Fruit fly (Drosophila melanogaster) whole organism, embryonic: Measurements from ENCODE around the gene Tehao.

ENCODE experiments used
- Abd-B ChIP-seq: fragments of 200-800 bp; sonication (Bioruptor generic); optimal IDR thresholded peaks from 2 replicates; lab custom pipeline; 2018; ENCODE audit warnings: missing biosample characterization, mild to moderate bottlenecking, missing genetic modification characterization, moderate library complexity
- B-H1 ChIP-seq: fragments of 200-800 bp; sonication (Bioruptor generic); IDR thresholded peaks from 3 replicates; pipeline ENCODE4 v1.3.6; 2022; ENCODE audit warnings: missing biosample characterization, missing genetic modification characterization
- CG10431 ChIP-seq: fragments of 200-800 bp; sonication (Bioruptor generic); optimal IDR thresholded peaks from 3 replicates; lab custom pipeline; 2018; ENCODE audit warnings: missing biosample characterization, mild to moderate bottlenecking, missing genetic modification characterization
- CG10565 ChIP-seq: fragments of 200-800 bp; sonication (Bioruptor generic); optimal IDR thresholded peaks from 3 replicates; lab custom pipeline; 2016; ENCODE audit warnings: missing biosample characterization, mild to moderate bottlenecking, missing genetic modification characterization
- CG10654 ChIP-seq: fragments of 200-800 bp; sonication (Bioruptor generic); optimal IDR thresholded peaks from 2 replicates; lab custom pipeline; 2016; ENCODE audit warnings: missing biosample characterization, missing genetic modification characterization
- CG11456 ChIP-seq: fragments of 200-800 bp; sonication (Bioruptor generic); IDR thresholded peaks from 3 replicates; pipeline ENCODE4 v1.3.6; 2022; ENCODE audit warnings: missing biosample characterization, missing genetic modification characterization
- CG11560 ChIP-seq: fragments of 200-800 bp; sonication (Bioruptor generic); IDR thresholded peaks from 3 replicates; pipeline ENCODE4 v1.3.6; 2022; ENCODE audit warnings: missing biosample characterization, missing genetic modification characterization
- CG12155 ChIP-seq: fragments of 200-800 bp; sonication (Bioruptor generic); optimal IDR thresholded peaks from 3 replicates; lab custom pipeline; 2016; ENCODE audit warnings: missing biosample characterization, missing genetic modification characterization
- CG15269 ChIP-seq: fragments of 200-800 bp; sonication (Bioruptor generic); optimal IDR thresholded peaks from 2 replicates; lab custom pipeline; 2018; ENCODE audit warnings: missing biosample characterization, mild to moderate bottlenecking, missing genetic modification characterization, moderate library complexity
- CG16813 ChIP-seq: fragments of 200-800 bp; sonication (Bioruptor generic); IDR thresholded peaks from 3 replicates; pipeline ENCODE4 v1.3.6; 2022; ENCODE audit warnings: missing biosample characterization, missing genetic modification characterization; ENCODE audit not compliant: partially characterized antibody
- CG16815 ChIP-seq: fragments of 200-800 bp; sonication (Bioruptor generic); optimal IDR thresholded peaks from 3 replicates; lab custom pipeline; 2017; ENCODE audit warnings: missing biosample characterization, mild to moderate bottlenecking, missing genetic modification characterization
- CG17359 ChIP-seq: fragments of 200-800 bp; sonication (Bioruptor generic); optimal IDR thresholded peaks from 3 replicates; lab custom pipeline; 2018; ENCODE audit warnings: missing biosample characterization, mild to moderate bottlenecking, missing genetic modification characterization, moderate library complexity
- CG18262 ChIP-seq: fragments of 200-800 bp; optimal IDR thresholded peaks from 3 replicates; lab custom pipeline; 2019; ENCODE audit warnings: missing biosample characterization, mild to moderate bottlenecking, missing genetic modification characterization, moderate library complexity
- CG3065 ChIP-seq: fragments of 200-800 bp; sonication (Bioruptor generic); optimal IDR thresholded peaks from 2 replicates; lab custom pipeline; 2016; ENCODE audit warnings: missing biosample characterization, missing genetic modification characterization
- CG31441 ChIP-seq: fragments of 200-800 bp; sonication (Bioruptor generic); IDR thresholded peaks from 2 replicates; pipeline ENCODE4 v1.3.6; 2022; ENCODE audit warnings: missing biosample characterization, missing genetic modification characterization
- CG32772 ChIP-seq: fragments of 200-800 bp; sonication (Bioruptor generic); IDR thresholded peaks from 2 replicates; pipeline ENCODE4 v1.3.6; 2022; ENCODE audit warnings: missing biosample characterization, missing genetic modification characterization
- CG4328 ChIP-seq: fragments of 200-800 bp; sonication (Bioruptor generic); optimal IDR thresholded peaks from 3 replicates; lab custom pipeline; 2017; ENCODE audit warnings: missing biosample characterization, missing genetic modification reagents, missing genetic modification characterization
- CG4617 ChIP-seq: fragments of 200-800 bp; sonication (Bioruptor generic); optimal IDR thresholded peaks from 3 replicates; lab custom pipeline; 2016; ENCODE audit warnings: missing biosample characterization, missing genetic modification characterization, borderline replicate concordance
- CG8290 ChIP-seq, 3 experiments: fragments of 200-800 bp; sonication (Bioruptor generic); optimal IDR thresholded peaks; 2 replicates each; lab custom pipeline; 2016 to 2019; ENCODE audit warnings: missing biosample characterization in 3 of 3, missing genetic modification characterization in 3 of 3, mild to moderate bottlenecking in 2 of 3, moderate library complexity in 1 of 3
- CG8944 ChIP-seq: fragments of 200-800 bp; sonication (Bioruptor generic); optimal IDR thresholded peaks from 3 replicates; lab custom pipeline; 2016; ENCODE audit warnings: missing biosample characterization, missing genetic modification characterization
- CG9437 ChIP-seq: fragments of 200-800 bp; sonication (Bioruptor generic); optimal IDR thresholded peaks from 2 replicates; lab custom pipeline; 2018; ENCODE audit warnings: missing biosample characterization, mild to moderate bottlenecking, missing genetic modification characterization
- CkIIα-i1 ChIP-seq: fragments of 200-800 bp; sonication (Bioruptor generic); IDR thresholded peaks from 2 replicates; pipeline ENCODE4 v1.3.6; 2022; ENCODE audit warnings: missing biosample characterization, missing genetic modification characterization
- CoRest ChIP-seq: fragments of 200-800 bp; sonication (Bioruptor generic); optimal IDR thresholded peaks from 3 replicates; lab custom pipeline; 2018; ENCODE audit warnings: missing biosample characterization, mild to moderate bottlenecking, missing genetic modification characterization, moderate library complexity
- Dad ChIP-seq: fragments of 200-800 bp; sonication (Bioruptor generic); optimal IDR thresholded peaks from 3 replicates; lab custom pipeline; 2016; ENCODE audit warnings: missing biosample characterization, missing genetic modification characterization
- Dek ChIP-seq: fragments of 200-800 bp; sonication (Bioruptor generic); optimal IDR thresholded peaks from 3 replicates; lab custom pipeline; 2019; ENCODE audit warnings: missing biosample characterization, mild to moderate bottlenecking, missing genetic modification characterization, moderate library complexity
- Elba2 ChIP-seq: fragments of 200-800 bp; sonication (Bioruptor generic); optimal IDR thresholded peaks from 3 replicates; lab custom pipeline; 2016; ENCODE audit warnings: missing biosample characterization, missing genetic modification characterization
- Fer2 ChIP-seq: fragments of 200-800 bp; sonication (Bioruptor generic); optimal IDR thresholded peaks from 2 replicates; lab custom pipeline; 2018; ENCODE audit warnings: missing biosample characterization, mild to moderate bottlenecking, missing genetic modification characterization, moderate library complexity
- Hmr ChIP-seq: fragments of 200-800 bp; sonication (Bioruptor generic); optimal IDR thresholded peaks from 3 replicates; lab custom pipeline; 2017; ENCODE audit warnings: mild to moderate bottlenecking, missing biosample characterization, missing genetic modification reagents, missing genetic modification characterization
- Hr51 ChIP-seq, 2 experiments: fragments of 200-800 bp; sonication (Bioruptor generic); optimal IDR thresholded peaks; 2 replicates in 1 of 2; 3 replicates in 1 of 2; lab custom pipeline; 2016 to 2018; ENCODE audit warnings: missing biosample characterization in 2 of 2, missing genetic modification characterization in 2 of 2, mild to moderate bottlenecking in 1 of 2, moderate library complexity in 1 of 2
- Kr ChIP-seq: fragments of 200-800 bp; sonication (Bioruptor generic); optimal IDR thresholded peaks from 2 replicates; lab custom pipeline; 2017; ENCODE audit warnings: missing biosample characterization, mild to moderate bottlenecking, missing genetic modification characterization
- Mes4 ChIP-seq: fragments of 200-800 bp; sonication (Bioruptor generic); optimal IDR thresholded peaks from 2 replicates; lab custom pipeline; 2016; ENCODE audit warnings: missing biosample characterization, missing genetic modification characterization
- NfI ChIP-seq: fragments of 200-800 bp; sonication (Bioruptor generic); optimal IDR thresholded peaks from 3 replicates; lab custom pipeline; 2018; ENCODE audit warnings: missing biosample characterization, mild to moderate bottlenecking, missing genetic modification characterization, moderate library complexity
- Oli ChIP-seq: fragments of 200-800 bp; sonication (Bioruptor generic); optimal IDR thresholded peaks from 2 replicates; lab custom pipeline; 2018; ENCODE audit warnings: missing biosample characterization, mild to moderate bottlenecking, missing genetic modification characterization, moderate library complexity
- Ptx1 ChIP-seq: fragments of 200-800 bp; sonication (Bioruptor generic); IDR thresholded peaks from 2 replicates; pipeline ENCODE4 v1.3.6; 2022; ENCODE audit warnings: missing biosample characterization, missing genetic modification characterization
- Usf ChIP-seq: fragments of 200-800 bp; sonication (Bioruptor generic); optimal IDR thresholded peaks from 2 replicates; lab custom pipeline; 2017; ENCODE audit warnings: missing genotype, missing biosample characterization, missing genetic modification characterization
- Xbp1 ChIP-seq: fragments of 200-800 bp; sonication (Bioruptor generic); optimal IDR thresholded peaks from 3 replicates; lab custom pipeline; 2016; ENCODE audit warnings: missing biosample characterization, mild to moderate bottlenecking, missing genetic modification characterization
- cwo ChIP-seq: fragments of 200-800 bp; sonication (Bioruptor generic); optimal IDR thresholded peaks from 3 replicates; lab custom pipeline; 2017; ENCODE audit warnings: missing biosample characterization, missing genetic modification characterization, mild to moderate bottlenecking, moderate library complexity, missing genetic modification reagents
- ewg ChIP-seq: fragments of 200-800 bp; sonication (Bioruptor generic); optimal IDR thresholded peaks from 3 replicates; lab custom pipeline; 2017; ENCODE audit warnings: mild to moderate bottlenecking, missing biosample characterization, missing genetic modification reagents, missing genetic modification characterization
- fd64A ChIP-seq: fragments of 200-800 bp; sonication (Bioruptor generic); optimal IDR thresholded peaks from 3 replicates; lab custom pipeline; 2018; ENCODE audit warnings: missing biosample characterization, mild to moderate bottlenecking, missing genetic modification characterization
- hbn ChIP-seq: fragments of 200-800 bp; sonication (Bioruptor generic); IDR thresholded peaks from 2 replicates; pipeline ENCODE4 v1.3.6; 2022; ENCODE audit warnings: missing biosample characterization, missing genetic modification characterization; ENCODE audit not compliant: partially characterized antibody
- onecut ChIP-seq: fragments of 200-800 bp; sonication (Bioruptor generic); IDR thresholded peaks from 2 replicates; pipeline ENCODE4 v1.3.6; 2022; ENCODE audit warnings: missing biosample characterization, missing genetic modification characterization
- org-1 ChIP-seq: fragments of 200-800 bp; sonication (Bioruptor generic); optimal IDR thresholded peaks from 2 replicates; lab custom pipeline; 2017; ENCODE audit warnings: missing biosample characterization, missing genetic modification characterization
- otp ChIP-seq: fragments of 200-800 bp; sonication (Bioruptor generic); IDR thresholded peaks from 3 replicates; pipeline ENCODE4, ENCODE4 v1.3.6; 2022; ENCODE audit warnings: missing biosample characterization, missing genetic modification characterization
- pb ChIP-seq: fragments of 200-800 bp; sonication (Bioruptor generic); optimal IDR thresholded peaks from 3 replicates; lab custom pipeline; 2016; ENCODE audit warnings: missing biosample characterization, missing genetic modification characterization
- pnt ChIP-seq: fragments of 200-800 bp; sonication (Bioruptor generic); optimal IDR thresholded peaks from 3 replicates; lab custom pipeline; 2016; ENCODE audit warnings: missing biosample characterization, missing genetic modification characterization
- slbo ChIP-seq: fragments of 200-800 bp; sonication (Bioruptor generic); IDR thresholded peaks from 2 replicates; pipeline ENCODE4 v1.3.6; 2022; ENCODE audit warnings: missing biosample characterization, missing genetic modification characterization
- tll ChIP-seq, 2 experiments: fragments of 200-800 bp in 1 of 2; fragments of >200 bp in 1 of 2; sonication (Bioruptor generic) in 1 of 2; optimal IDR thresholded peaks; 2 replicates each; lab custom pipeline; 2017 to 2019; ENCODE audit warnings: missing biosample characterization in 2 of 2, missing genetic modification characterization in 2 of 2, mild to moderate bottlenecking in 1 of 2, moderate library complexity in 1 of 2
- vfl ChIP-seq: fragments of 200-800 bp; sonication (Bioruptor generic); optimal IDR thresholded peaks from 2 replicates; lab custom pipeline; 2016; ENCODE audit warnings: missing biosample characterization, missing genetic modification characterization
- wdn ChIP-seq: fragments of 200-800 bp; sonication (Bioruptor generic); IDR thresholded peaks from 2 replicates; pipeline ENCODE4 v1.3.6; 2022; ENCODE audit warnings: missing biosample characterization, missing genetic modification characterization
- yki ChIP-seq: fragments of >200 bp; optimal IDR thresholded peaks from 3 replicates; lab custom pipeline; 2018

The Tehao gene

DNA sequence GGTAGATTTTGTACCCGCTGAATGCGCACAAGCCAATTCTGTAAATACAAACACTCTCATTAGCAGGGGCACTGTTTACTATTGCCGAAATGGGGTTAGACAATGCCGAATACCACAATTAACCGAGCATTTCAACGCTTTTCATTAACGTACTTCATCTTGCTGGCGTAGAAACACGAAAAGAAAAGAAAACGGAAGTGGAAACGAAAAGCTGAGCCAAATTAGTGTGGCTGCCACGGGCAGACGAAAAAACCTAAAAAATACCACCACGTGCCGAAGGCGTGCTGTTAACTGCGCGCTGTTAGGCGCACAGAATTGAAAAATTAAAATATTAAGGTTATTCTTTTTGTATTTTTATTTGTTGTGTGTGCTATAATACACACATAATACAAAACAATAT, 40.5 kb upstream of the Tehao start, which contains the start of gene RpL24 (continued):
- TF ChIP-seq Fer2 (tag; lab: Kevin White, UChicago) = peak; percentile 83
- peak; percentile 90 for TF ChIP-seq org-1 (GFP tag; lab: Kevin White, UChicago)
- no peak for TF ChIP-seq CG11560 (tag; lab: Robert Waterston, UW)
- peak; percentile 78 for TF ChIP-seq Ptx1
- peak; percentile 80 for TF ChIP-seq CG4617 (GFP tag; lab: Kevin White, UChicago)
- TF ChIP-seq cwo (GFP tag; lab: Kevin White, UChicago) = peak; percentile 77
- TF ChIP-seq Elba2 (GFP tag; lab: Kevin White, UChicago) = no peak
- TF ChIP-seq onecut (GFP tag; lab: Robert Waterston, UW) = peak; percentile 94
- peak; percentile 71 for TF ChIP-seq Oli (tag; lab: Kevin White, UChicago)
- TF ChIP-seq yki (lab: Kevin White, UChicago) = no peak
- TF ChIP-seq ewg (GFP tag; lab: Kevin White, UChicago) = peak; percentile 85
- TF ChIP-seq CG31441 (GFP tag; lab: Robert Waterston, UW) = peak; percentile 92
- peak; percentile 83 for TF ChIP-seq wdn
- TF ChIP-seq CG10654 = peak; percentile 88
- peak; percentile 96 for TF ChIP-seq NfI (GFP tag; lab: Kevin White, UChicago)
- TF ChIP-seq CG3065 = peak; percentile 78
- peak; percentile 87 for TF ChIP-seq Xbp1
- peak in 1 of 2 experiments; percentile 17 for TF ChIP-seq tll (GFP tag; optimal IDR thresholded peaks at IDR 0.05; lab: Kevin White, UChicago)
- TF ChIP-seq CoRest = peak; percentile 73
- TF ChIP-seq pb (GFP tag; lab: Kevin White, UChicago) = peak; percentile 90
- peak; percentile 92 for TF ChIP-seq Dad
- TF ChIP-seq CG9437 = peak; percentile 75
- TF ChIP-seq fd64A (GFP tag; lab: Kevin White, UChicago) = peak; percentile 93
- peak; percentile 83 for TF ChIP-seq Kr (GFP tag; lab: Kevin White, UChicago)
- peak; percentile 78 for TF ChIP-seq vfl (GFP tag; lab: Kevin White, UChicago)
- TF ChIP-seq CG8290 (GFP tag; optimal IDR thresholded peaks at IDR 0.05; lab: Kevin White, UChicago) = peak; percentile 85
- TF ChIP-seq CG8290 (tag; optimal IDR thresholded peaks at IDR 0.05; lab: Kevin White, UChicago) = peak; percentile 77 to 80
- peak; percentile 53; the same call in 1 of the 3 replicates for TF ChIP-seq B-H1
- peak; percentile 97 for TF ChIP-seq Hmr
- TF ChIP-seq Dek = peak; percentile 74
- TF ChIP-seq CG8944 = peak; percentile 69
- TF ChIP-seq CG11456 = peak; percentile 94
- peak; percentile 16 for TF ChIP-seq pnt (GFP tag; lab: Kevin White, UChicago)
- peak; percentile 95 for TF ChIP-seq CG4328
- TF ChIP-seq Hr51 (GFP tag; optimal IDR thresholded peaks at IDR 0.05; lab: Kevin White, UChicago) = peak; percentile 81 to 88
- TF ChIP-seq Mes4 = peak; percentile 96
- peak; percentile 82 for TF ChIP-seq CG18262
- no peak for TF ChIP-seq hbn (GFP tag; lab: Robert Waterston, UW)
- TF ChIP-seq CG15269 = peak; percentile 82
- peak; percentile 67 for TF ChIP-seq CG32772
- peak; percentile 95 for TF ChIP-seq otp (GFP tag; lab: Robert Waterston, UW)
- TF ChIP-seq slbo (GFP tag; lab: Robert Waterston, UW) = peak; percentile 75
- TF ChIP-seq CG10431 = peak; percentile 93
- peak; percentile 80 for TF ChIP-seq Usf (GFP tag; lab: Kevin White, UChicago)
- TF ChIP-seq CG12155 (GFP tag; lab: Kevin White, UChicago) = peak; percentile 71
- peak; percentile 70 for TF ChIP-seq CG10565 (GFP tag; lab: Kevin White, UChicago)
- TF ChIP-seq Abd-B (GFP tag; lab: Kevin White, UChicago) = no peak
- TF ChIP-seq CG16815 (GFP tag; lab: Kevin White, UChicago) = peak; percentile 47
- TF ChIP-seq CG17359 = peak; percentile 92
- TF ChIP-seq CG16813 (GFP tag; lab: Robert Waterston, UW) = no peak
- no peak for TF ChIP-seq CkIIα-i1 (GFP tag; lab: Robert Waterston, UW)
